Worm (Caenorhabditis elegans) whole organism, L3 larva: Measurements from ENCODE around the gene alh-10.

ENCODE experiments used
- R02D3.7 ChIP-seq: fragments of 150-350 bp; optimal IDR thresholded peaks from 2 replicates; lab custom pipeline; 2014; ENCODE audit warnings: missing biosample characterization, missing genetic modification characterization
- ZK546.5 ChIP-seq: sonication (generic microtip); optimal IDR thresholded peaks from 2 replicates; lab custom pipeline; 2017; ENCODE audit warnings: missing biosample characterization, missing genetic modification characterization
- ama-1 ChIP-seq: fragments of 150-350 bp; optimal IDR thresholded peaks from 2 replicates; lab custom pipeline; 2018
- ceh-28 ChIP-seq: fragments of 150-350 bp; optimal IDR thresholded peaks from 2 replicates; lab custom pipeline; 2014; ENCODE audit warnings: missing biosample characterization, missing genetic modification reagents, missing genetic modification characterization
- daf-12 ChIP-seq: fragments of 150-350 bp; optimal IDR thresholded peaks from 2 replicates; lab custom pipeline; 2014; ENCODE audit warnings: missing biosample characterization, missing genetic modification reagents, missing genetic modification characterization
- egl-27 ChIP-seq: sonication (generic microtip); optimal IDR thresholded peaks from 4 replicates; lab custom pipeline; 2017; ENCODE audit warnings: missing biosample characterization, missing genetic modification reagents, missing genetic modification characterization
- egl-5 ChIP-seq: fragments of 150-350 bp; optimal IDR thresholded peaks from 2 replicates; lab custom pipeline; 2017; ENCODE audit warnings: missing biosample characterization, missing genetic modification reagents, missing genetic modification characterization, inconsistent platforms
- elt-1 ChIP-seq: fragments of 150-350 bp; optimal IDR thresholded peaks from 2 replicates; lab custom pipeline; 2014; ENCODE audit warnings: missing biosample characterization, missing genetic modification characterization
- elt-2 ChIP-seq: sonication (generic microtip); optimal IDR thresholded peaks from 2 replicates; lab custom pipeline; 2016; ENCODE audit warnings: missing genetic modification reagents, mild to moderate bottlenecking, missing genetic modification characterization, missing compliant biosample characterization
- elt-3 ChIP-seq, 3 experiments: fragments of 150-350 bp in 1 of 3; sonication (generic microtip) in 2 of 3; optimal IDR thresholded peaks; 2 replicates in 2 of 3; 4 replicates in 1 of 3; lab custom pipeline; 2014 to 2017; ENCODE audit warnings: missing biosample characterization in 3 of 3, missing genetic modification characterization in 3 of 3
- eor-1 ChIP-seq, 2 experiments: fragments of 150-350 bp; optimal IDR thresholded peaks; 2 replicates each; lab custom pipeline; 2014 to 2018; ENCODE audit warnings: missing biosample characterization in 2 of 2, missing genetic modification characterization in 2 of 2
- fkh-10 ChIP-seq: sonication (generic microtip); optimal IDR thresholded peaks from 2 replicates; lab custom pipeline; 2017; ENCODE audit warnings: missing biosample characterization, missing genetic modification reagents, missing genetic modification characterization
- fkh-2 ChIP-seq: fragments of 150-350 bp; optimal IDR thresholded peaks from 2 replicates; lab custom pipeline; 2014; ENCODE audit warnings: missing biosample characterization, missing genetic modification reagents, missing genetic modification characterization
- fos-1 ChIP-seq: fragments of 150-350 bp; optimal IDR thresholded peaks from 2 replicates; lab custom pipeline; 2014; ENCODE audit warnings: missing biosample characterization, missing genetic modification characterization
- hmg-11 ChIP-seq: sonication (generic microtip); optimal IDR thresholded peaks from 2 replicates; lab custom pipeline; 2016; ENCODE audit warnings: missing genetic modification characterization, missing compliant biosample characterization
- jun-1 ChIP-seq: fragments of 150-350 bp; optimal IDR thresholded peaks from 2 replicates; lab custom pipeline; 2014; ENCODE audit warnings: missing biosample characterization, missing genetic modification reagents, missing genetic modification characterization
- lin-15B ChIP-seq: fragments of 150-350 bp; optimal IDR thresholded peaks from 2 replicates; lab custom pipeline; 2014; ENCODE audit warnings: missing biosample characterization, missing genetic modification characterization
- lin-39 ChIP-seq: fragments of 150-350 bp; optimal IDR thresholded peaks from 2 replicates; lab custom pipeline; 2018; ENCODE audit warnings: missing biosample characterization, missing genetic modification reagents, missing genetic modification characterization
- lsy-12 ChIP-seq: sonication (generic microtip); optimal IDR thresholded peaks from 2 replicates; lab custom pipeline; 2016; ENCODE audit warnings: mild to moderate bottlenecking, missing genetic modification characterization, missing compliant biosample characterization
- mml-1 ChIP-seq: fragments of 150-350 bp; sonication (generic microtip); optimal IDR thresholded peaks from 3 replicates; lab custom pipeline; 2014; ENCODE audit warnings: missing biosample characterization, missing genetic modification characterization
- nhr-23 ChIP-seq: fragments of 150-350 bp; optimal IDR thresholded peaks from 2 replicates; lab custom pipeline; 2014; ENCODE audit warnings: missing biosample characterization, missing genetic modification reagents, missing genetic modification characterization
- nhr-237 ChIP-seq: fragments of 150-350 bp; optimal IDR thresholded peaks from 2 replicates; lab custom pipeline; 2014; ENCODE audit warnings: missing biosample characterization, missing genetic modification characterization
- nhr-25 ChIP-seq: sonication (generic microtip); optimal IDR thresholded peaks from 2 replicates; lab custom pipeline; 2017; ENCODE audit warnings: missing biosample characterization, missing genetic modification characterization
- nhr-28 ChIP-seq: fragments of 150-350 bp; optimal IDR thresholded peaks from 2 replicates; lab custom pipeline; 2014; ENCODE audit warnings: missing biosample characterization, missing genetic modification characterization
- nhr-43 ChIP-seq: sonication (generic microtip); optimal IDR thresholded peaks from 2 replicates; lab custom pipeline; 2016; ENCODE audit warnings: mild to moderate bottlenecking, missing genetic modification characterization, missing compliant biosample characterization; ENCODE audit not compliant: poor library complexity, severe bottlenecking
- nhr-67 ChIP-seq: fragments of 150-350 bp; optimal IDR thresholded peaks from 2 replicates; lab custom pipeline; 2014; ENCODE audit warnings: missing biosample characterization, missing genetic modification characterization
- pha-4 ChIP-seq: fragments of 150-350 bp; optimal IDR thresholded peaks from 2 replicates; lab custom pipeline; 2014; ENCODE audit warnings: missing biosample characterization, missing genetic modification reagents, missing genetic modification characterization
- skn-1 ChIP-seq: fragments of 150-350 bp; optimal IDR thresholded peaks from 2 replicates; lab custom pipeline; 2014; ENCODE audit warnings: missing biosample characterization, missing genetic modification characterization
- tbx-2 ChIP-seq: sonication (generic microtip); optimal IDR thresholded peaks from 2 replicates; lab custom pipeline; 2016; ENCODE audit warnings: mild to moderate bottlenecking, missing genetic modification characterization, missing compliant biosample characterization
- unc-62 ChIP-seq: fragments of 150-350 bp; sonication (generic microtip); optimal IDR thresholded peaks from 4 replicates; lab custom pipeline; 2014; ENCODE audit warnings: missing biosample characterization, missing genetic modification reagents, missing genetic modification characterization
- zag-1 ChIP-seq: fragments of 150-350 bp; optimal IDR thresholded peaks from 2 replicates; lab custom pipeline; 2014; ENCODE audit warnings: missing biosample characterization, missing genetic modification characterization
- ztf-11 ChIP-seq: fragments of 150-350 bp; optimal IDR thresholded peaks from 2 replicates; lab custom pipeline; 2014; ENCODE audit warnings: missing biosample characterization, missing genetic modification characterization

The alh-10 gene

DNA sequence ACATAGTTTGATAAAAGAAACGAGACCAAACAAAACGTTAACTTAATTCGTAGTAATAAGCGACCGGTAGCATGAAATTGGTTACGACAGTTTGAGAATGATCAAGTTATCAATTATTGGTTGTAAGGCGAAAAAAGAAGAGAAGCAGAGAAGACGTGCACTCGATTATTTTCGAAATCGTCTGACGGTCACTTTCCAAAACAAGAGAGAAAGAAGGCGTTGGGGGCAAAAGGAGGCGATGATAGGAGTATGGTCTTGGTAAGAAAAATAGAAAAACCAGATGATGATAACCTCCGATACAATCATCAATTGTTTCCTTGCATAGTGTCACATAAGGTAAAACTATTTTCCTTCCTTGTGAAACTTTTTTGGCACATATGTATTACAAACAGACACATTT is 14.0 kb upstream of the alh-10 start:
- TF ChIP-seq nhr-23 (tag; lab: Kevin White, UChicago) (peak; percentile 46), lin-39 (no peak)

DNA sequence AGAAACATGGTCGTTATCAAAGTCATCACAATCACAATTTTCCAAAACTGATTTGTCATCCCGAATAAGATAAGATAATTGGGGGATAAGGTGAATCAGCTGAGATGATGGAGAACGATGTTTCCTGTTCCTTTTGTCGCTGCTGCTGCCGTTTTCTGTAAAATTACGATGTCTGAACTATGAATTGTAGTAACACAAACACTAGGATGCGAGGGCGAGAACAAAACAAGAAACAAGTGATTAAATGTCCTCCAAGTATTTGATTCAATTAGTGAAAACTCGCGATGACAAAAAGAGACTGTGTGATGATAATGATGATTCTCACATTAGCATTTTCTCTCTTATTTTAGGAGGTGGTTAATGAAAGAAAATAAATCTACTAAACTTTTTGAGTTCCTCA is 12.4 kb upstream of the alh-10 start, which contains the start of gene C54D1.7:
C54D1.7 (minus strand) TSS at position 157 of the 400 bp plus-strand sequence.
- TF ChIP-seq elt-3 (tag; optimal IDR thresholded peaks at IDR 0.05; lab: Kevin White, UChicago) (peak in 2 of 3 experiments; percentile 47 to 57), daf-12 (tag; lab: Kevin White, UChicago) (no peak)
- TF ChIP-seq, all 47 proteins: peak for 1

DNA sequence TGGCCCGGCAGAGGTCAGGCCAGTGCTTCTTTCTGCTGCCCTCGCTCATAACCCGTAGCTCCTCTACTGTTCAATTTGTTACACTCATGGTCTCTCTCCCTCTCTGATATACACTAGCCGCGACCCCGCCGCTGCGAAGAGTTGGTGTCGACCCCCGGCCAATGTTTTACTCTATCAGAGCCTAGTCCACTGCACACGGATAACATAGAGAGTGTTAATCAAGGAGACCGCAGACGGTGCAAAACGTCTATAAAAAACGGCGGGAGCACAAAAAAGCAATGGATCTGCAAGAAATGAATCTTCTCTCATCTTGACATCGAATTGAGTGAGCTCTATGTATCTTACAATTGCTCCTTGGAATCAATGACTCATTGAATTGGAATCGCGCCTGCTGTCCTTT is 10.0 kb upstream of the alh-10 start:
- TF ChIP-seq nhr-25 (tag; lab: Kevin White, UChicago) (no peak), egl-5 (tag; lab: Kevin White, UChicago) (peak; percentile 25)
- TF ChIP-seq, all 47 proteins: peak for 1

DNA sequence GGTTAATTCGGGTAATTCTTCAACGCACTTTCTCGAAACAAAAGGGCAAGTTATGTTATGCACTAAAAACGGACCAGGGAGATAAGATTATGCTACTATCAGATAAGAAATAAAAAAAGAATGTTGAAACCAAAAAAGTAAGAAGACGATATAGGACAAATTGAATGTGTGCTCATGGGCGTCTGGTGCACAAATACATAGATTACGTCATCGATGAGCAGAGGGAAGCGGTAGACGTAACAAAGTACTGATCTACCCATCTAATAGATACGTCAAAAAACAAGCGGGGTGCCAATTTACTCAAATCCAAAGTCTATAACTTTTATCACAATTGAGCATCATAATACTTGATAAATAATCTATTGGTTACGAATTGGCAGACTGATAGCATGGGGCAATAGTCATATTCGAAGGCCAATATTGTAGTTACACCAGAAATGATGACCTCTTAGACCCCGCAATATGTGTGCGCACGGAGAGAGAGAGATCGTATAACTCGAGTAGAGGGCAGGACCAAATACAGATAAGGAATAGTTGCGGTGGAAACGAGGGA is 8.6 kb upstream of the alh-10 start:
- no peak for TF ChIP-seq fos-1 (tag; lab: Kevin White, UChicago)
- TF ChIP-seq lsy-12 (tag; lab: Kevin White, UChicago) = no peak
- TF ChIP-seq eor-1 (tag; optimal IDR thresholded peaks at IDR 0.05; lab: Kevin White, UChicago) = no peak
- TF ChIP-seq ztf-11 = no peak
- TF ChIP-seq unc-62 (GFP tag; lab: Kevin White, UChicago) = no peak
- TF ChIP-seq elt-1 (tag; lab: Kevin White, UChicago) = no peak
- no peak for TF ChIP-seq ceh-28 (tag; lab: Kevin White, UChicago)
- no peak for TF ChIP-seq egl-27 (tag; lab: Kevin White, UChicago)
- TF ChIP-seq hmg-11 (tag; lab: Kevin White, UChicago) = no peak
- TF ChIP-seq ZK546.5 = no peak
- TF ChIP-seq mml-1 (tag; lab: Kevin White, UChicago) = no peak
- no peak for TF ChIP-seq skn-1
- TF ChIP-seq tbx-2 (tag; lab: Kevin White, UChicago) = no peak

DNA sequence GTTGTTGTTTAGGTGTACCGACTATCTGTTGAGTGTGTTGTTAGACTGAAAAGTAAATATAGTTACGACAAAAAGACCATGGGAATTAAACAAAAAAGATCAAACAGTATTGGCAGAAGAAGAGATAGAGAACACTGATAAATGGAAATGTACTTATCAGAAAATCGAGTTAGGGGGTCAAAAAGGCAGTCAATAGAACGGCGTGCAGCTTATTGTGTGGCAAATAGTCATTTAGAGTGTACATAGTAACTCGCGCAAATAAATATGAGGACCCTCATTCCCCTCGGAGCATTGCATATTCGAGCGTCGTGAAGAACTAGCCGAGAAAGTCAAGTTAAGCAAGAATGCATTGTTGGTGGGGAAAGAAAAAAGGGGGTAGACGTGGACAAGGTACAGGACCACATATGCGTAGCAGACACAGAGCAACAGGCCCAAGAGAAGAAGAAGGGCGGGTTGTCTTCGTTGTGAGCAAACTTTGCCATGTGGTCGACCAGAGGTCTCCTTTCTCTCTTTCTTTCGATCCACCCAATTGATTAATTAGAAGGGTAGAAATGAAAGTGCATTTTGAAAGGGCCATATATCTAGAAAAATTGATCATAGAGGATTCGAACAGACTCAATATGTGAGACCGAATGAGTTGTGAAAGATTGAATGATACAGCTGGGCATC is 7.9 kb upstream of the alh-10 start, which contains the start of gene lam-2:
lam-2 (minus strand) TSS at position 51 of the 669 bp plus-strand sequence.
- TF ChIP-seq pha-4 (peak; percentile 8), hmg-11 (tag; lab: Kevin White, UChicago) (no peak), ama-1 (lab: Kevin White, UChicago) (no peak)

DNA sequence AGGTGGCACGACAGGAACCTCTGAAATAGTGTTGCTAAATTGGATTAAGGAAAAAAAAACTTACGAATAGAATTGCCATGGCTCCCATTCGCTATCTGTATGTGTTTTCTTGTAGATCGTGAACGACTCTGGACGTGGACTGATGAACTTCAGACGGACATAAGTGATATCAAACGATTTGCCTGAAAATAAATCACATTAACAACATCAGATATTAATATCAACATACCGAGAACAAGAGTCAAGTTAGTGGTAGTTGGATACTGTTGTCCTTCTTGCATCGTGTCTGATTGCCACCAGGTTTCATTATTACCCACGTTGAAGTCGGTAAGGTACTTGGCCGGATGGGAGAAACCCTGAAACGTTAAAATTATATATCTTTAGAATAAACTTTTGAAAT is 6.2 kb upstream of the alh-10 start:
- TF ChIP-seq lin-39 (no peak), fos-1 (tag; lab: Kevin White, UChicago) (no peak), fkh-2 (tag; lab: Kevin White, UChicago) (no peak), nhr-28 (tag; lab: Kevin White, UChicago) (no peak), fkh-10 (no peak), zag-1 (no peak), nhr-25 (tag; lab: Kevin White, UChicago) (no peak), R02D3.7 (tag; lab: Kevin White, UChicago) (no peak), jun-1 (no peak), eor-1 (tag; optimal IDR thresholded peaks at IDR 0.05; lab: Kevin White, UChicago) (no peak), nhr-43 (tag; lab: Kevin White, UChicago) (no peak)

DNA sequence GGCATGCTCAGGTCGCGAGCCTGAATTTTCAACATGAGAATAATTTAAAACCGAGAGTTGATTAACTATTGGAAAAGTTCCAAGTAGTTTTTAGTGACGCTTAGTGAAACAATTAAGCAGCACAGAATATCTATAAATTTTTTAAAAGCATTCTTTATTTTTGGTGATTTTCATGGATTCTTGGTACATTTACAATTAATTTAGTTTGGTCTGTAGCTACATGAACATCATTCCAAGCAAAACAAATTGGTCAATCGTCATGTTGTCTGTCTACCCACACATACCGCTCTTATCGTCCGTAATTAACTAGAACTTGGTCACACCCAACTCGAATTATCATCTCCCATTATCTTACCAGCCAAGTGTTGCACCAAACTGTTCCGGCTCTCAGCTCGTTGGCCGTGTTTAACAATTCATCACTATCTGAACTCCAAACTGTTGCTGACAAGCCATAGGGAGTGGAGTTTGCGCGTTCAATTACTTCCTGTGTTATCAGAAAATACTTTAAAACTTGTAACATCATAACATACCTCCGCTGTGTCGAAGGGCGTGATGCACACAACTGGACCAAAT is 2.7 kb downstream of the alh-10 start:
- TF ChIP-seq lin-15B (tag; lab: Kevin White, UChicago) (no peak), nhr-237 (tag; lab: Kevin White, UChicago) (no peak), lin-39 (no peak), unc-62 (GFP tag; lab: Kevin White, UChicago) (no peak), hmg-11 (tag; lab: Kevin White, UChicago) (no peak), nhr-25 (tag; lab: Kevin White, UChicago) (no peak), elt-2 (peak; percentile 16), nhr-67 (tag; lab: Kevin White, UChicago) (no peak)
